Fruit fly (Drosophila melanogaster) S2 (cell line): ENCODE data around the gene RpL22.

ENCODE experiments used
- CG8478 ChIP-seq: fragments of >200 bp; optimal IDR thresholded peaks from 2 replicates; lab custom pipeline; 2018
- CTCF ChIP-seq, 2 experiments: fragments of >200 bp; optimal IDR thresholded peaks; 2 replicates each; lab custom pipeline; 2018

The RpL22 gene

DNA sequence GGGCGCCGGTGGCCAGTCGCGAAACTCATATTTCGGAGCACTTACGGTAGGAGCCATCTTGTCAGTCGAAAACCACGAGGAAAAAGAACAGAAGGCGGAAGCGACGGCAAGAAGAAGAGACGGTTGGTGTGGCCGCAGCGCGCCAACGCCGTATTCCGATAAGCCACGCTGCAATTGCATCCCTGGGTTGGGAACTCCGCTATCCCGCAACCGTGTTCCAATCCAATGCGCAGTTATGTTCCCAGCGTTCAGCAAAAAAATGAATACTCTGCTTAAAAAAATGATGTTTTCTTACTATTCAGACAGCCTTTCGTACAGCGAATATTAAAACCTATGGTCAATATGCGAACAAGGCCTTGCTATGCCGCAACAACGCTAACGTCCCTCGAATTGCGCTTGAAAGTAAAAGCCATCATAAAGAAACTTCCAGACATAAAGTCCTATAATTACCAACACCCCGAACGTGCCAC lies at the start of gene RpL22:
Gene RpL22, minus strand, starts transcription at position 92 of the 470 bp plus-strand sequence.
- TF ChIP-seq CG8478 (lab: Kevin White, UChicago): no peak
- peak; percentile 66 to 69 for TF ChIP-seq CTCF (optimal IDR thresholded peaks at IDR 0.05; lab: Kevin White, UChicago)

DNA sequence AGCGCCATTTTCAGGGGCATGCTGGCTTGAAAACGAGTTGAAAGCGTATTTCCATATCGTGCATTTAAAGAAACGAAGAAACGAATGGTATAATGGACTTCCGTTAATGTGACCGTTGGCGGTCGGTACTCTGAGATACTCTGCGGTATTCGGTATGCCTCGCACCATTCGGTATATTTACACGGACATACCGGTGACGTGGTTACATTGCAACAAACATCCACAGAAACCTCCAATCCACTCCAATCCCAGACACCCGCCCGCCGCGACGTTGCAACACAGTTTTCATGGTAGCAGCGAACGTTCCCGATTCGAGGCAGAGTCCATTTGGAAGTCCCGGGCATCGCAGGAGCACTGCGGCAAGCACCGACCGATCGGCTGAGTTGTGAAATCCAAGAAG lies 41.0 kb upstream of the RpL22 start, which contains the start of gene Sec22:
Gene Sec22, plus strand, starts transcription at position 170 of the 400 bp plus-strand sequence.
- TF ChIP-seq CTCF (optimal IDR thresholded peaks at IDR 0.05; lab: Kevin White, UChicago): no peak
- TF ChIP-seq CG8478 (lab: Kevin White, UChicago): no peak

dm6 chrX:804821-805220 lies 39.9 kb upstream of the RpL22 start, which contains the start of gene CG13358:
CG13358 (minus strand) TSS chrX:804921.
- TF ChIP-seq CG8478 (lab: Kevin White, UChicago) (no peak), CTCF (optimal IDR thresholded peaks at IDR 0.05; lab: Kevin White, UChicago) (no peak)

dm6 chrX:803370-803769 lies 38.4 kb upstream of the RpL22 start, which contains the start of gene CG13359:
CG13359 (minus strand) TSS chrX:803470.
- no peak for TF ChIP-seq CG8478 (lab: Kevin White, UChicago)
- no peak for TF ChIP-seq CTCF (optimal IDR thresholded peaks at IDR 0.05; lab: Kevin White, UChicago)

DNA sequence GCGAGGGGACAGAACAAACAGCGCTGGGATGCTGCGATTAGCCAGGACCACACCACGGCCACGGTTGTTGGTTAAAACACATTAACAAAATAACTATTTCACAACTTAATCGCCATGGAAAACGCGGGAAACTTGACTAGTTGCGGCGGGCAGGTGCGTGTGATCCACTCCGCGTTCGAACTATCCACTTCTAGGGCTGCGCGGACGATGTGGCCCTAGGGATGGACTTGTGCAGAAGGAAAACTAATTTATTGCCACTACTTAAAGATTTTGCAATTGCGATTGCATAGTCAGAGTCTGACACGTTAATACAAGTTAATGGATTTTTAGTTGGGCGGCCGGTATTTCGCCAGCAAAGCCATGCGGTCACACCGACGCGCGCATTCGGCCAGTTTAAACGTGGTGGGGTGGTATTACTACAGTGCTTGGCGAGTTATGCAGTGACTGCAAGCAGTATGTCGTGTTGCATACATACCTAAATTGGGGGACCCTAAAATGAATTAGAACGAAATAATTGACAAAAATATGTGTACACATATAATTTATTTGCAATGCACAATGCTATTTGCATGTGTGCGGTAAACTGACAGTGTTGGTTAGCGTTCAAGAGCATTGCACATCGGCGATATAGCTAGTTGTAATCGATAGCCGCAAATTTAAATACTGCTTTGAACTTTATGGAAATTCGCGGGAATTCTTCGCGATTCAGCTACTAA lies 36.4 kb upstream of the RpL22 start, which contains the start of gene Rbf:
Gene Rbf, minus strand, starts transcription at position 323 of the 716 bp plus-strand sequence.
- TF ChIP-seq CTCF (optimal IDR thresholded peaks at IDR 0.05; lab: Kevin White, UChicago) (no peak), CG8478 (lab: Kevin White, UChicago) (no peak)

DNA sequence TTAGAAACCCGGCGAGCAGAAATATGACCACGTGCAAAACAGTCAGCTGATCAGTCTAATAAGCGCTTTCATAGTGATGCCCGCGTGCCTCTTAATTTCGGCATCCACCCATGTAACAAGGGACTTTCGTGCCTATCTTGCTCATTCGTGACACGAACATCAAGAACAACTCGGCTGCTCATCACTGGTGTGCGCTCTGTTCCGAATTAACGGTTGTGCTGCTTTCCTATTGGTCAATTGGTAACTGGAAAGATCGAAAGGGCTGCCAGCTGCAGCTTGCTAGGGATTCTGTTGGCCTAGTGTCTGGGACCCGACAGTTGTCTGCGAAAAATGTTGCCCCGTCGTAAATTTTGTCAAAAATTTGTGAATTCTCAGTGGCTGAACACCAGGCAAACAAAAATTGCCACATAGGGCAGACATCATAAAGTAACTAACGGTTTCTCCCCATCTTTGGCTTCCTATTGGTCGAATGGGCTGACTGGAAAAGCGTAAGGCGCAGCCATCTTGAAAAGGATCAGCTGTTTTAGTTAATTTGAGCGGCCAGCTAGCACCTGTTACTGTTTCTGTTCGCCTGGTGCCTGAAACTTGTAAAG lies 31.6 kb upstream of the RpL22 start:
- no peak for TF ChIP-seq CTCF (optimal IDR thresholded peaks at IDR 0.05; lab: Kevin White, UChicago)
- TF ChIP-seq CG8478 (lab: Kevin White, UChicago): no peak

DNA sequence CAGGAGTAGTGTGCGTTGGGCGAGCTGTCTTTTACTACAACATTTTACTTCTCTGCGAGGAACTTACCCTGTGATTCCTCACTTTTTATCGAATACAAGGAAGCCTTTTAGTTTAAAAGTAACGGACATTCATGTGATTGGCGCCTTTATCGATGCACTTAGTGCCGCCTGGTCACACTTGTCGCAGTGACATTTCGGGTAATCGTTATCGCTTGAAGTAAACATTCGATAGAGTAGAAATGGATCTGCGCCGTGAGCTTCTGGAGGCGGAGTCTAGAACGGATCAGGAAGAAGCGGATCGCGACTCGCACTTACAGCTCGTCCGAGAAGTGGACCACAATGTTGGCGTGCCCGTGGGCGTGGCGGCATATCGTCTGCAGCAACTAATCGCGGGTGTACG lies 28.0 kb upstream of the RpL22 start, which contains the start of gene CG16989:
Gene CG16989, plus strand, starts transcription at position 225 of the 400 bp plus-strand sequence.
- peak in 1 of 2 experiments; percentile 22 for TF ChIP-seq CTCF (optimal IDR thresholded peaks at IDR 0.05; lab: Kevin White, UChicago)
- no peak for TF ChIP-seq CG8478 (lab: Kevin White, UChicago)

DNA sequence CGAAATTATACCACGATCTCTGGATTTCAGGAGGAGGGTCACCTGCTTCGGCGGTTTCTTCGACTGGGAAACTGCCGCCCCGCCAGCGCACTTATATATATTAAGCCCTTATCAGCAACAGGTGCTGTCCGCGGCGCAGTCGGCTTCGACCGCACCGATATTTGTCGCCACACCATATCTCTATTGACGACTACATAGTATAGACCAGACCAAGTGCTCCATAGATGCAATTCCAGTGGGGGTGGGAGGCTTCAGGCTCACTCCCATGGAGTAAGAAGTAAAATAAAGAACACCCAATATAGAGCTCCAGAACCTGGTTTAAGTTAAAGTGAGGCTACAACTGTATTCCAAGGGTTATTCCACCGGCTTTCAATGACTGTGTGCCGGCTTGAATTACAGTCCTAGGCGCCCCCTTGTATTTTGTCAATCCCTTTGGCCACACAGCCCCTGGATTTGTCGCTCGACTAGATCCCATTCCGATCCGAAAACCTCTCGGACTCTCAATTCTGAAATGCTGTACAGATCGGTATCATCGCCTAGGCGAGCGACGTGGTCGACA lies 25.2 kb upstream of the RpL22 start, which contains the start of gene CG13360:
Gene CG13360, minus strand, starts transcription at position 51 of the 559 bp plus-strand sequence.
- TF ChIP-seq CTCF (optimal IDR thresholded peaks at IDR 0.05; lab: Kevin White, UChicago) (no peak), CG8478 (lab: Kevin White, UChicago) (no peak)

- peak; percentile 82 to 87 for TF ChIP-seq CTCF (optimal IDR thresholded peaks at IDR 0.05; lab: Kevin White, UChicago)
- no peak for TF ChIP-seq CG8478 (lab: Kevin White, UChicago)
These were observed 19.5 kb upstream of the RpL22 start, which contains the start of gene tw for dm6 chrX:784456-784855. tw (plus strand) TSS chrX:784746.

dm6 chrX:779344-779743 lies 14.4 kb upstream of the RpL22 start:
- no peak for TF ChIP-seq CTCF (optimal IDR thresholded peaks at IDR 0.05; lab: Kevin White, UChicago)
- no peak for TF ChIP-seq CG8478 (lab: Kevin White, UChicago)

DNA sequence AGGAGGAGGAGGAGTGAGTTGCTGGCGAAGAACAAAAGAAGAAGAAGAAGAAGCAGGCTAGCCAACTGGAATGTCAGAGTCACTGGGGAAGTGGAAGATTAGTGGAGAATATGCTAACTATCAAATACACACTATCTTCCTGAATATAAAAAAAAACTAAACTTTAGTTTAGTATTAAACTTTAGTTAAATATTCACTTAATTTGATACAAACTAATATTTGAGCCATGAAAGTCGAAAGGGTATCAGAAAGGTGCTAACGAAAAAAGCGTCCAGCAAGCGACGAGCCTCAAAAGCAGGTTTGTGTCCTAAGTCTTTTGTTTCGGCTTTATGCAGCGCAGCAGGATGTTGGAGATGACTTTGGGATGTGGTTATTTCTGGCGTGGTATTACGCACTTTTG lies 10.3 kb upstream of the RpL22 start:
- TF ChIP-seq CG8478 (lab: Kevin White, UChicago) (no peak), CTCF (optimal IDR thresholded peaks at IDR 0.05; lab: Kevin White, UChicago) (no peak)

dm6 chrX:774160-774700 lies 9.3 kb upstream of the RpL22 start:
- TF ChIP-seq CTCF (optimal IDR thresholded peaks at IDR 0.05; lab: Kevin White, UChicago) (no peak), CG8478 (lab: Kevin White, UChicago) (no peak)

DNA sequence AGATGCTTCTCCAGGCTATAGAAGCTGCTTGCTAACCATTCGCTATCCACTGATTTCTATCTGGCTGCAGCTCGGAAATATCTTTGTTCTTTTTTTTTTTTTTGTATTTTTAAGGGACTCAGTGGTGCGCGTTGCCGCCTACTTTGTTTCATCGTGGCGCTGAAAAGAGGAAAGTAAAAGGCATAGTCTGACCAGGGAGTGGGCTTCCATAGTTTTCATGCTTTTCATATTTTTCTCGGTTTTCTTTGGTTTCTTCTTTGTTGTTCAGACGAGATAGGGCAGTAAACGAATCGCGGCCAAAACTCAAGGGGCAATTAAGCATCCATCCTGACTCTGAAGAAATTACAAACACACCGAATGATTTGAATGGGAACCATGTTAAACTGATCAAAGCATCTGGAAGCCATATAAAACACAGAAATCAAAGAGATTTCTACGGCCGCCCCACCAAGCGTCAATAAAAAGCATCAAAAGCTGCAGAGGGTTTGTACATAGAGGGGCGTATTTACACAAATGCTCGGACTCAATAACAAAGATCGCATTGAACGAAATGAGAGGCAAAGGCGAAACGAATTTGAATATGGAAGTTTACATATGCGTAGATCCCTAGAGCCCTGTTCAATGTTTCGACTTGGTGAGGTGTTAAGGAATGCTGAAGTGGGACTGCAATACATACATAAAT lies 7.5 kb upstream of the RpL22 start:
- TF ChIP-seq CTCF (optimal IDR thresholded peaks at IDR 0.05; lab: Kevin White, UChicago): no peak
- TF ChIP-seq CG8478 (lab: Kevin White, UChicago): no peak
